Worm (Caenorhabditis elegans) whole organism, late embryonic: ENCODE data around the gene T13A10.64.

ENCODE experiments used
- ama-1 ChIP-seq: fragments of 150-350 bp; optimal IDR thresholded peaks from 2 replicates; lab custom pipeline; 2014
- ceh-24 ChIP-seq: sonication (generic microtip); optimal IDR thresholded peaks from 2 replicates; lab custom pipeline; 2016; ENCODE audit warnings: mild to moderate bottlenecking, missing genetic modification characterization, missing compliant biosample characterization
- fkh-10 ChIP-seq: fragments of 150-350 bp; optimal IDR thresholded peaks from 2 replicates; lab custom pipeline; 2014; ENCODE audit warnings: missing biosample characterization, missing genetic modification reagents, missing genetic modification characterization
- hlh-30 ChIP-seq: sonication (generic microtip); optimal IDR thresholded peaks from 2 replicates; lab custom pipeline; 2017; ENCODE audit warnings: antibody characterized with exemption, missing genetic modification characterization, missing compliant biosample characterization; ENCODE audit not compliant: insufficient read depth
- pat-9 ChIP-seq: fragments of 200-800 bp; sonication (Bioruptor generic); optimal IDR thresholded peaks from 2 replicates; lab custom pipeline; 2018; ENCODE audit warnings: mild to moderate bottlenecking, missing genetic modification characterization, moderate library complexity, missing compliant biosample characterization
- pqm-1 ChIP-seq: sonication (generic microtip); optimal IDR thresholded peaks from 2 replicates; lab custom pipeline; 2016; ENCODE audit warnings: missing genetic modification characterization, missing compliant biosample characterization
- sox-4 ChIP-seq: sonication (generic microtip); optimal IDR thresholded peaks from 2 replicates; lab custom pipeline; 2017; ENCODE audit warnings: mild to moderate bottlenecking, missing genetic modification characterization, inconsistent platforms, missing compliant biosample characterization

ce11 chrIV:6271923-6272322 lies 17.2 kb downstream of the T13A10.64 start, which contains the start of gene srv-31:
- no peak for TF ChIP-seq sox-4 (tag; lab: Kevin White, UChicago)
- no peak for TF ChIP-seq ceh-24 (tag; lab: Kevin White, UChicago)
- no peak for TF ChIP-seq hlh-30 (tag; lab: Kevin White, UChicago)
- TF ChIP-seq pat-9 (tag; lab: Kevin White, UChicago) = no peak
- no peak for TF ChIP-seq ama-1 (lab: Kevin White, UChicago)
- TF ChIP-seq pqm-1 = no peak
- TF ChIP-seq fkh-10 = no peak
